Worm (Caenorhabditis elegans) whole organism, late embryonic: Measurements from ENCODE around the gene F34H10.4.

Experiments used
- F13H6.1 ChIP-seq: sonication (generic microtip); optimal IDR thresholded peaks from 2 replicates; lab custom pipeline; 2016; ENCODE audit warnings: missing genetic modification characterization, missing compliant biosample characterization
- K09A11.1 ChIP-seq: sonication (generic microtip); optimal IDR thresholded peaks from 2 replicates; lab custom pipeline; 2017; ENCODE audit warnings: antibody characterized with exemption, mild to moderate bottlenecking, missing genetic modification characterization, missing compliant biosample characterization; ENCODE audit not compliant: insufficient read depth
- ceh-22 ChIP-seq: sonication (generic microtip); optimal IDR thresholded peaks from 2 replicates; lab custom pipeline; 2017; ENCODE audit warnings: missing biosample characterization, missing genetic modification characterization
- ceh-45 ChIP-seq: fragments of 200-800 bp; sonication (Bioruptor generic); IDR thresholded peaks from 2 replicates; pipeline ENCODE4 v1.3.6; 2022; ENCODE audit warnings: missing genetic modification reagents, missing genetic modification characterization, missing compliant biosample characterization
- dmd-4 ChIP-seq: sonication (generic microtip); optimal IDR thresholded peaks from 2 replicates; lab custom pipeline; 2016; ENCODE audit warnings: borderline replicate concordance, missing genetic modification characterization, missing compliant biosample characterization
- eyg-1 ChIP-seq: sonication (generic microtip); optimal IDR thresholded peaks from 2 replicates; lab custom pipeline; 2016; ENCODE audit warnings: missing genotype, missing genetic modification characterization, missing compliant biosample characterization
- fax-1 ChIP-seq: sonication (generic microtip); optimal IDR thresholded peaks from 2 replicates; lab custom pipeline; 2016; ENCODE audit warnings: missing genotype, missing genetic modification characterization, missing compliant biosample characterization
- nhr-11 ChIP-seq: fragments of 150-350 bp; optimal IDR thresholded peaks from 2 replicates; lab custom pipeline; 2014; ENCODE audit warnings: missing biosample characterization, missing genetic modification characterization
- pag-3 ChIP-seq: sonication (generic microtip); optimal IDR thresholded peaks from 2 replicates; lab custom pipeline; 2016; ENCODE audit warnings: missing compliant biosample characterization, missing genetic modification characterization, borderline replicate concordance
- ref-2 ChIP-seq: sonication (generic microtip); optimal IDR thresholded peaks from 2 replicates; lab custom pipeline; 2016; ENCODE audit warnings: missing genetic modification characterization, missing compliant biosample characterization
- unc-42 ChIP-seq: sonication (generic microtip); optimal IDR thresholded peaks from 2 replicates; lab custom pipeline; 2016; ENCODE audit warnings: missing genotype, missing genetic modification characterization, missing compliant biosample characterization

DNA sequence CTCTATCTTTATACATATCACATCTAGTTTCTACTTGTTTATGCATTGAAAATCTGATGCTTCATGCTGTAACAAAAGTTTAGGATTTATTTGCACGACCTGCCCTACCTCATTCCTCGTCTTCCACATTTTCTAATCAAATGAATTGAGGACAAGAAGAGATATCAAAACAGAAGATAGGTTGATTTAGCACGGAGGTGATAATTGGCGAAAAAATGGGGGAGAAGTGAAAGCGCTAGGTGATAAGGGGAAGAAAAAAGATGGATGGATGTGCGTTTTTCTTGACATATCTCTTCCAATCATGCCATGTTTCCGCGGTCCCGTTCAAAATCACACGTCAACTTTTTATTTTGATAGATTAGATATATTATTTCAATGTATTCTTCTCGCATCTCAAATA, 40.2 kb upstream of the F34H10.4 start:
- no peak for TF ChIP-seq K09A11.1 (tag; lab: Kevin White, UChicago)
- TF ChIP-seq ceh-45 = no peak
- TF ChIP-seq pag-3 (tag; lab: Kevin White, UChicago) = no peak
- TF ChIP-seq fax-1 (tag; lab: Kevin White, UChicago) = no peak
- no peak for TF ChIP-seq dmd-4
- TF ChIP-seq eyg-1 (tag; lab: Kevin White, UChicago) = no peak
- no peak for TF ChIP-seq ref-2 (tag; lab: Kevin White, UChicago)
- TF ChIP-seq ceh-22 (tag; lab: Kevin White, UChicago) = no peak
- no peak for TF ChIP-seq unc-42 (tag; lab: Kevin White, UChicago)
- no peak for TF ChIP-seq nhr-11 (tag; lab: Kevin White, UChicago)
- TF ChIP-seq F13H6.1 (tag; lab: Kevin White, UChicago) = no peak
